Worm (Caenorhabditis elegans): ENCODE data around the gene cka-2.

Gene cka-2

ce11 chrX:4285669-4286174 is at the start of gene cka-2:
cka-2 (plus strand) TSS chrX:4286124.
- TF ChIP-seq him-1 (tag; optimal IDR thresholded peaks at IDR 0.05) = no peak
- TF ChIP-seq W03F9.2 (tag; optimal IDR thresholded peaks at IDR 0.05) = no peak
- no peak for TF ChIP-seq dao-5 (tag; optimal IDR thresholded peaks at IDR 0.05)

ce11 chrX:4238971-4239370 is 47.0 kb upstream of the cka-2 start:
- no peak for TF ChIP-seq him-1 (tag; optimal IDR thresholded peaks at IDR 0.05)
- no peak for TF ChIP-seq dao-5 (tag; optimal IDR thresholded peaks at IDR 0.05)
- no peak for TF ChIP-seq W03F9.2 (tag; optimal IDR thresholded peaks at IDR 0.05)

ce11 chrX:4244489-4245123 is 41.3 kb upstream of the cka-2 start:
- TF ChIP-seq him-1 (tag; optimal IDR thresholded peaks at IDR 0.05) (no peak), W03F9.2 (tag; optimal IDR thresholded peaks at IDR 0.05) (no peak), dao-5 (tag; optimal IDR thresholded peaks at IDR 0.05) (no peak)

ce11 chrX:4245124-4245523 is 40.8 kb upstream of the cka-2 start:
- TF ChIP-seq him-1 (tag; optimal IDR thresholded peaks at IDR 0.05) = no peak
- peak; percentile 3 for TF ChIP-seq W03F9.2 (tag; optimal IDR thresholded peaks at IDR 0.05)
- TF ChIP-seq dao-5 (tag; optimal IDR thresholded peaks at IDR 0.05) = no peak

ce11 chrX:4246237-4246697 is 39.7 kb upstream of the cka-2 start:
- TF ChIP-seq W03F9.2 (tag; optimal IDR thresholded peaks at IDR 0.05) = no peak
- no peak for TF ChIP-seq him-1 (tag; optimal IDR thresholded peaks at IDR 0.05)
- no peak for TF ChIP-seq dao-5 (tag; optimal IDR thresholded peaks at IDR 0.05)

- TF ChIP-seq dao-5 (tag; optimal IDR thresholded peaks at IDR 0.05) (peak; percentile 44), him-1 (tag; optimal IDR thresholded peaks at IDR 0.05) (no peak), W03F9.2 (tag; optimal IDR thresholded peaks at IDR 0.05) (no peak)
Observed at ce11 chrX:4246867-4247591, 38.9 kb upstream of the cka-2 start, which contains the start of gene F48D6.4. F48D6.4 (minus strand) TSS chrX:4247212.

- TF ChIP-seq dao-5 (tag; optimal IDR thresholded peaks at IDR 0.05) (no peak), him-1 (tag; optimal IDR thresholded peaks at IDR 0.05) (no peak), W03F9.2 (tag; optimal IDR thresholded peaks at IDR 0.05) (no peak)
Observed at ce11 chrX:4248417-4248816, 37.5 kb upstream of the cka-2 start.

- no peak for TF ChIP-seq W03F9.2 (tag; optimal IDR thresholded peaks at IDR 0.05)
- TF ChIP-seq dao-5 (tag; optimal IDR thresholded peaks at IDR 0.05) = no peak
- no peak for TF ChIP-seq him-1 (tag; optimal IDR thresholded peaks at IDR 0.05)
Observed at ce11 chrX:4248949-4249348, 37.0 kb upstream of the cka-2 start, which contains the start of gene hlh-13. hlh-13 (plus strand) TSS chrX:4249249.

ce11 chrX:4252047-4252446 is 33.9 kb upstream of the cka-2 start, which contains the start of gene srv-5:
srv-5 (plus strand) TSS chrX:4252347.
- TF ChIP-seq him-1 (tag; optimal IDR thresholded peaks at IDR 0.05) (no peak), dao-5 (tag; optimal IDR thresholded peaks at IDR 0.05) (no peak)

- TF ChIP-seq W03F9.2 (tag; optimal IDR thresholded peaks at IDR 0.05) = no peak
- TF ChIP-seq him-1 (tag; optimal IDR thresholded peaks at IDR 0.05) = no peak
- no peak for TF ChIP-seq dao-5 (tag; optimal IDR thresholded peaks at IDR 0.05)
Observed at ce11 chrX:4254782-4255181, 31.1 kb upstream of the cka-2 start, which contains the start of gene taf-11.1. taf-11.1 (plus strand) TSS chrX:4255170.

ce11 chrX:4255366-4255765 is 30.6 kb upstream of the cka-2 start:
- no peak for TF ChIP-seq dao-5 (tag; optimal IDR thresholded peaks at IDR 0.05)
- no peak for TF ChIP-seq W03F9.2 (tag; optimal IDR thresholded peaks at IDR 0.05)
- TF ChIP-seq him-1 (tag; optimal IDR thresholded peaks at IDR 0.05) = no peak

- TF ChIP-seq W03F9.2 (tag; optimal IDR thresholded peaks at IDR 0.05) (no peak), dao-5 (tag; optimal IDR thresholded peaks at IDR 0.05) (no peak), him-1 (tag; optimal IDR thresholded peaks at IDR 0.05) (no peak)
Observed at ce11 chrX:4256761-4257160, 29.2 kb upstream of the cka-2 start, which contains the start of gene srv-6. srv-6 (plus strand) TSS chrX:4257061.

- TF ChIP-seq dao-5 (tag; optimal IDR thresholded peaks at IDR 0.05) = no peak
- TF ChIP-seq him-1 (tag; optimal IDR thresholded peaks at IDR 0.05) = no peak
- TF ChIP-seq W03F9.2 (tag; optimal IDR thresholded peaks at IDR 0.05) = peak; percentile 5
Observed at ce11 chrX:4260297-4260696, 25.6 kb upstream of the cka-2 start, which contains the start of gene C52B9.4. C52B9.4 (plus strand) TSS chrX:4260652.

ce11 chrX:4263820-4264219 is 22.1 kb upstream of the cka-2 start:
- TF ChIP-seq him-1 (tag; optimal IDR thresholded peaks at IDR 0.05) = no peak
- TF ChIP-seq dao-5 (tag; optimal IDR thresholded peaks at IDR 0.05) = no peak
- TF ChIP-seq W03F9.2 (tag; optimal IDR thresholded peaks at IDR 0.05) = no peak

Measured in whole organism, L4/young adult.